Worm (Caenorhabditis elegans): ENCODE data around the gene clec-24.

Gene clec-24

ce11 chrV:16840961-16841360 is 20.9 kb upstream of the clec-24 start, which contains the start of gene clec-40:
Gene clec-40, minus strand, starts transcription at chrV:16841061.
- no peak for TF ChIP-seq snpc-4 (tag; optimal IDR thresholded peaks at IDR 0.05)
- no peak for TF ChIP-seq nhr-11 (tag; optimal IDR thresholded peaks at IDR 0.05)
- TF ChIP-seq elt-2 (tag; optimal IDR thresholded peaks at IDR 0.05) = no peak
- no peak for TF ChIP-seq egl-5 (tag; optimal IDR thresholded peaks at IDR 0.05)

DNA sequence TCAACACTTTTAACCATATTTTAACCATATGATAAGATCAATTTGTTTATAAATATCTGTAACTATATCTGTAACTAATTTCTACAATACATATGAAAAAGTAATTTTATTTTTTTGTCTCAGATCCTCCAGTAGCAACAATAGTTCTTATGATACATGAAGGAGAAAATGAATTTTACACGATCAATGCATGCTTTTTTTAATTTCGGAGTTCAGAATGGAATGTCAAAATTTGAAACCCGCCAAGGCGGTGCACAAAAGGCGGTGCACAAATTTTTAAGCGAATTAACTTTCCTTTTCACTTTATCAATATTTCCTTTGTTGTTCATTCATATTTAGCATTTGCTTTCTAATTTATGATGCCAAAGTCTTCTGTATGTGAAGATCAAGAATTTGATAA is 18.9 kb upstream of the clec-24 start, which contains the start of gene clec-25:
Gene clec-25, plus strand, starts transcription at position 301 of the 400 bp plus-strand sequence.
- TF ChIP-seq ztf-11 (tag; optimal IDR thresholded peaks at IDR 0.05) = no peak
- no peak for TF ChIP-seq sea-2 (GFP tag; optimal IDR thresholded peaks at IDR 0.05)
- TF ChIP-seq unc-62 (GFP tag; optimal IDR thresholded peaks at IDR 0.05) = no peak
- TF ChIP-seq fkh-2 (tag; optimal IDR thresholded peaks at IDR 0.05) = no peak
- no peak for TF ChIP-seq lsy-12 (tag; optimal IDR thresholded peaks at IDR 0.05)
- no peak for TF ChIP-seq fos-1 (tag; optimal IDR thresholded peaks at IDR 0.05)
- TF ChIP-seq elt-1 (tag; optimal IDR thresholded peaks at IDR 0.05) = no peak

ce11 chrV:16848498-16848897 is 13.3 kb upstream of the clec-24 start, which contains the start of the genes clec-36 and clec-26:
Gene clec-36, minus strand, starts transcription at chrV:16848598.
Gene clec-26, plus strand, starts transcription at chrV:16848611.
- TF ChIP-seq nhr-12 (tag; optimal IDR thresholded peaks at IDR 0.05) (no peak), nhr-77 (tag; optimal IDR thresholded peaks at IDR 0.05) (no peak), nhr-11 (tag; optimal IDR thresholded peaks at IDR 0.05) (no peak), unc-39 (tag; optimal IDR thresholded peaks at IDR 0.05) (no peak), lin-39 (tag; optimal IDR thresholded peaks at IDR 0.05) (no peak), elt-2 (tag; optimal IDR thresholded peaks at IDR 0.05) (peak; percentile 27)

ce11 chrV:16852002-16852401 is 9.8 kb upstream of the clec-24 start, which contains the start of gene clec-37:
Gene clec-37, minus strand, starts transcription at chrV:16852102.
- no peak for TF ChIP-seq pqm-1 (tag; optimal IDR thresholded peaks at IDR 0.05)
- no peak for TF ChIP-seq zag-1 (tag; optimal IDR thresholded peaks at IDR 0.05)
- no peak for TF ChIP-seq ceh-82 (tag; optimal IDR thresholded peaks at IDR 0.05)
- TF ChIP-seq lin-39 (tag; optimal IDR thresholded peaks at IDR 0.05) = no peak
- TF ChIP-seq snpc-4 (tag; optimal IDR thresholded peaks at IDR 0.05) = no peak
- no peak for TF ChIP-seq nhr-237 (tag; optimal IDR thresholded peaks at IDR 0.05)
- no peak for TF ChIP-seq ceh-16 (tag; optimal IDR thresholded peaks at IDR 0.05)
- TF ChIP-seq nhr-76 (tag; optimal IDR thresholded peaks at IDR 0.05) = no peak
- TF ChIP-seq sea-2 (GFP tag; optimal IDR thresholded peaks at IDR 0.05) = no peak
- TF ChIP-seq nhr-77 (tag; optimal IDR thresholded peaks at IDR 0.05) = no peak
- no peak for TF ChIP-seq lsy-12 (tag; optimal IDR thresholded peaks at IDR 0.05)
- TF ChIP-seq ceh-9 (tag; optimal IDR thresholded peaks at IDR 0.05) = no peak
- TF ChIP-seq eor-1 (tag; optimal IDR thresholded peaks at IDR 0.05) = no peak
- no peak for TF ChIP-seq hmg-11 (tag; optimal IDR thresholded peaks at IDR 0.05)

DNA sequence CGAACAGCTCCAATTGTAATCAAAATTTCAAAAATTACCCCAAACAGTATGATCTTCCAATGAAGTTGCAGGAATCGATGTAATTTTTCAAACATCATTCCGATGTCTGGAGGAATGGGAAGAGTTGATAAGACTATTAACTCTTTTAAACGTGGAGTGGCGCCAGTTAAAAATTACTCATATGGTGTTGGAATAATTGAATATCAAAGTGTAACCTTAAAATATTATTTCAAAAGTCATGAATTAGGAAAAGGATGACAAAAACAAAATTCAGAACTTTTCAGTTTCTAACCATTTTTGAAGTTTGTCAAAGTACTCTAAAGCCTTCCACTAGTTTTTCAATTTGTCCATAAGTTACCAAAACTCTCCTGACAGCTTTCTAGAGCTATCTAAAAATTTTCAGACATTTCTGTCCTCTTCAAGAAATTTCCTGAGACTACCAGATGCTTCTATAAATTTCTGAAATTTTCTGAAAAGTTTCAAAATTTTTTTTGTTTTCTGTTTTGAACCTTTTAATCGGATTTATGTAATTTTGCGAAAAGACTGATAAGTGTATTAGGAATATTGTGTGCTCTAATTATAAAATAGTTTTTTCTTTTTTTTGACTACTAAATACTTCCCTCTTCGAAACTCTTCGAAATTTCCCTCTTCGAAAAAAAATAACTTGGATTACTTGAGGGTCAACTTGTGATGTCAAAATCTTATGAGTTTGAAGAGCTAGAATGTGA is 7.7 kb upstream of the clec-24 start, which contains the start of the genes clec-35 and clec-27:
Gene clec-35, minus strand, starts transcription at position 101 of the 728 bp plus-strand sequence.
Gene clec-27, plus strand, starts transcription at position 678 of the 728 bp plus-strand sequence.
- no peak for TF ChIP-seq nhr-28 (tag; optimal IDR thresholded peaks at IDR 0.05)
- TF ChIP-seq pha-4 (tag; optimal IDR thresholded peaks at IDR 0.05) = no peak
- TF ChIP-seq hmg-11 (tag; optimal IDR thresholded peaks at IDR 0.05) = no peak
- TF ChIP-seq elt-1 (tag; optimal IDR thresholded peaks at IDR 0.05) = no peak
- TF ChIP-seq unc-62 (GFP tag; optimal IDR thresholded peaks at IDR 0.05) = no peak
- no peak for TF ChIP-seq nhr-77 (tag; optimal IDR thresholded peaks at IDR 0.05)
- TF ChIP-seq nhr-76 (tag; optimal IDR thresholded peaks at IDR 0.05) = no peak
- TF ChIP-seq nhr-12 (tag; optimal IDR thresholded peaks at IDR 0.05) = no peak
- TF ChIP-seq nhr-23 (tag; optimal IDR thresholded peaks at IDR 0.05) = no peak
- no peak for TF ChIP-seq lin-39 (tag; optimal IDR thresholded peaks at IDR 0.05)
- no peak for TF ChIP-seq ztf-11 (tag; optimal IDR thresholded peaks at IDR 0.05)
- no peak for TF ChIP-seq elt-2 (tag; optimal IDR thresholded peaks at IDR 0.05)
- TF ChIP-seq ZK546.5 (tag; optimal IDR thresholded peaks at IDR 0.05) = no peak

DNA sequence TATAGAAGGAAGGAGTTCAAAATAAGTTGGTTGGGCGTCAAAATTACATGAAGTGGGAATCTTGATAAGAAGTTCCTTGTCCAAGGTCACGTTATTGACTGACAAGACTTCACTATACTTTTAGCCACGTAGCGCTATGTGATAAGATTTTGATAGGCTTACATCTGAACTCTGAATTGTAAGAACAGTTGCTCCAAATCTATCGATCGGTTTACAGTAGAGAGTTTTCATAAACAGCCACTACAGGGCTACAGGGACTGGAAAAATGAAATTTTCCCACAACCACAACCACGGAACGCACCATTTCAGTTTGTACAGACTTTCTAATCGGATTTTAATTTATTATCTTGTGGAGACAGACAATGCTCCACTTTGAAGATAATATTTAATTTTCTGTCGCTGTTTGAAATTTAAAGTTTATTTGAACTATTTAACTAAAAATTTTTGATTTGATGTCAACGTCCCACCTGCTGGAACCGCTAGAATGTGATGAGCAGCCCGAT is 3.8 kb upstream of the clec-24 start, which contains the start of the genes clec-31 and clec-22:
Gene clec-31, minus strand, starts transcription at position 101 of the 503 bp plus-strand sequence.
Gene clec-22, plus strand, starts transcription at position 453 of the 503 bp plus-strand sequence.
- TF ChIP-seq skn-1 (tag; optimal IDR thresholded peaks at IDR 0.05) = no peak
